Comparison of ENCODE assay signal across 3 fruit fly cellular contexts in genomic region chr3R:22584582-22584981, dm6.
TF ChIP-seq lines count a peak whose summit lies in the region.

Gene CG33107 (minus strand): TSS chr3R:22584718.
Gene CG6937 (plus strand): TSS chr3R:22584773.

- peak; percentile 15 for TF ChIP-seq CTCF in whole organism, embryonic (GFP tag; optimal IDR thresholded peaks at IDR 0.05; lab: Kevin White, UChicago)

TF ChIP-seq in whole organism, adult, 20 proteins besides CTCF, POLR2A, EP300 and RAD21:
- TF ChIP-seq Mnt (GFP tag; optimal IDR thresholded peaks at IDR 0.05; lab: Kevin White, UChicago), result peak; percentile 97
- no peak for TF ChIP-seq ovo (GFP tag; optimal IDR thresholded peaks at IDR 0.05; lab: Kevin White, UChicago)
- no peak for TF ChIP-seq Crg-1 (GFP tag; optimal IDR thresholded peaks at IDR 0.05; lab: Kevin White, UChicago)
- no peak for TF ChIP-seq Clk (GFP tag; optimal IDR thresholded peaks at IDR 0.05; lab: Kevin White, UChicago)

TF ChIP-seq in whole organism, embryonic, 481 proteins besides CTCF, POLR2A, EP300 and RAD21 (continues in another document):
- TF ChIP-seq jumu (GFP tag; optimal IDR thresholded peaks at IDR 0.05; lab: Kevin White, UChicago) (no peak), sug (tag; optimal IDR thresholded peaks at IDR 0.05; lab: Kevin White, UChicago) (peak; percentile 9), Hr3 (GFP tag; optimal IDR thresholded peaks at IDR 0.05; lab: Kevin White, UChicago) (no peak), Camta (GFP tag; optimal IDR thresholded peaks at IDR 0.05; lab: Kevin White, UChicago) (no peak), ftz-f1 (GFP tag; optimal IDR thresholded peaks at IDR 0.05; lab: Kevin White, UChicago) (peak; percentile 86), gfzf (GFP tag; optimal IDR thresholded peaks at IDR 0.05; lab: Kevin White, UChicago) (peak; percentile 90), Sin3A (optimal IDR thresholded peaks at IDR 0.05; lab: Kevin White, UChicago) (peak; percentile 47), MESR4 (GFP tag; optimal IDR thresholded peaks at IDR 0.05; lab: Kevin White, UChicago) (peak; percentile 72), CG1603 (tag; optimal IDR thresholded peaks at IDR 0.05; lab: Kevin White, UChicago) (peak; percentile 65), sd (tag; optimal IDR thresholded peaks at IDR 0.05; lab: Kevin White, UChicago) (peak; percentile 53), CG13624 (GFP tag; optimal IDR thresholded peaks at IDR 0.05; lab: Kevin White, UChicago) (no peak), CG1529 (GFP tag; optimal IDR thresholded peaks at IDR 0.05; lab: Kevin White, UChicago) (no peak), Ets97D (GFP tag; optimal IDR thresholded peaks at IDR 0.05; lab: Kevin White, UChicago) (peak; percentile 30), Doc3 (GFP tag; IDR thresholded peaks at IDR 0.05; lab: Robert Waterston, UW; ENCODE audit: partially characterized antibody) (0 out of 3 replicates have a peak, but pooled peaks have one; percentile 42), D19B (GFP tag; optimal IDR thresholded peaks at IDR 0.05; lab: Kevin White, UChicago) (no peak), Med (GFP tag; lab: Kevin White, UChicago) (peak; percentile 76), nerfin-1 (tag; optimal IDR thresholded peaks at IDR 0.05; lab: Kevin White, UChicago) (no peak), Rx (GFP tag; IDR thresholded peaks at IDR 0.05; lab: Robert Waterston, UW) (no peak), chm (GFP tag; IDR thresholded peaks at IDR 0.05; lab: Robert Waterston, UW) (no peak), pb (GFP tag; optimal IDR thresholded peaks at IDR 0.05; lab: Kevin White, UChicago) (no peak), trem (tag; optimal IDR thresholded peaks at IDR 0.05; lab: Kevin White, UChicago) (peak; percentile 29), CG14441 (GFP tag; IDR thresholded peaks at IDR 0.05; lab: Robert Waterston, UW) (no peak), CoRest (tag; optimal IDR thresholded peaks at IDR 0.05; lab: Kevin White, UChicago) (peak; percentile 4), CG42726 (GFP tag; IDR thresholded peaks at IDR 0.05; lab: Robert Waterston, UW; ENCODE audit: partially characterized antibody) (peak; percentile 48; the same call in 1 of the 2 replicates), crp (GFP tag; optimal IDR thresholded peaks at IDR 0.05; lab: Kevin White, UChicago) (no peak), dm (GFP tag; optimal IDR thresholded peaks at IDR 0.05; lab: Kevin White, UChicago) (peak; percentile 93), stwl (tag; optimal IDR thresholded peaks at IDR 0.05; lab: Kevin White, UChicago) (peak; percentile 71), org-1 (GFP tag; optimal IDR thresholded peaks at IDR 0.05; lab: Kevin White, UChicago) (no peak), Optix (GFP tag; IDR thresholded peaks at IDR 0.05; lab: Robert Waterston, UW) (no peak), MBD-R2 (GFP tag; IDR thresholded peaks at IDR 0.05; lab: Robert Waterston, UW) (peak; percentile 83), CG15073 (GFP tag; optimal IDR thresholded peaks at IDR 0.05; lab: Kevin White, UChicago) (no peak), gce (GFP tag; IDR thresholded peaks at IDR 0.05; lab: Robert Waterston, UW) (no peak), Max (GFP tag; optimal IDR thresholded peaks at IDR 0.05; lab: Kevin White, UChicago) (peak; percentile 87), Opbp (GFP tag; IDR thresholded peaks at IDR 0.05; lab: Robert Waterston, UW; ENCODE audit: partially characterized antibody) (0 out of 3 replicates have a peak, but pooled peaks have one; percentile 48), CG6813 (GFP tag; optimal IDR thresholded peaks at IDR 0.05; lab: Kevin White, UChicago) (no peak), CG10267 (tag; optimal IDR thresholded peaks at IDR 0.05; lab: Kevin White, UChicago) (peak; percentile 20), sc (optimal IDR thresholded peaks at IDR 0.05; lab: Kevin White, UChicago) (no peak), sc (GFP tag; optimal IDR thresholded peaks at IDR 0.05; lab: Kevin White, UChicago) (no peak), Rfx (GFP tag; IDR thresholded peaks at IDR 0.05; lab: Robert Waterston, UW) (peak; percentile 33; the same call in 1 of the 2 replicates), Taf1 (GFP tag; IDR thresholded peaks at IDR 0.05; lab: Robert Waterston, UW) (no peak), CG4617 (GFP tag; optimal IDR thresholded peaks at IDR 0.05; lab: Kevin White, UChicago; ENCODE audit: borderline replicate concordance) (peak; percentile 61), lov (optimal IDR thresholded peaks at IDR 0.05; lab: Kevin White, UChicago) (no peak), lov (GFP tag; IDR thresholded peaks at IDR 0.05; lab: Robert Waterston, UW) (no peak), CG34376 (GFP tag; optimal IDR thresholded peaks at IDR 0.05; lab: Kevin White, UChicago) (peak; percentile 0)

TF ChIP-seq in whole organism, prepupa, 60 proteins besides CTCF, POLR2A, EP300 and RAD21:
- no peak for TF ChIP-seq CG31627 (GFP tag; optimal IDR thresholded peaks at IDR 0.05; lab: Kevin White, UChicago)
- TF ChIP-seq Eip78C (GFP tag; lab: Kevin White, UChicago), result peak; percentile 10
- peak; percentile 84 for TF ChIP-seq fkh (GFP tag; optimal IDR thresholded peaks at IDR 0.05; lab: Kevin White, UChicago)
